Worm (Caenorhabditis elegans) whole organism, midembryonic: ENCODE data around the gene srxa-7.

Experiments
- cog-1 ChIP-seq: sonication (generic microtip); optimal IDR thresholded peaks from 2 replicates; lab custom pipeline; 2016; ENCODE audit warnings: missing genetic modification characterization, missing compliant biosample characterization
- flt-1 ChIP-seq: fragments of 200-800 bp; sonication (Bioruptor generic); IDR thresholded peaks from 2 replicates; pipeline ENCODE4 v1.3.6; 2022; ENCODE audit warnings: missing genetic modification characterization, missing compliant biosample characterization
- klf-2 ChIP-seq: fragments of 200-800 bp; sonication (Bioruptor generic); conservative IDR thresholded peaks from 2 replicates; pipeline ENCODE4 v1.3.6; 2022; ENCODE audit warnings: missing genetic modification reagents, missing genetic modification characterization, missing compliant biosample characterization
- med-1 ChIP-seq: sonication (generic microtip); optimal IDR thresholded peaks from 2 replicates; lab custom pipeline; 2017; ENCODE audit warnings: missing genetic modification characterization, mild to moderate bottlenecking, missing compliant biosample characterization, antibody characterized with exemption, missing genetic modification reagents; ENCODE audit not compliant: insufficient read depth
- ref-1 ChIP-seq: fragments of 200-800 bp; sonication (Bioruptor generic); conservative IDR thresholded peaks from 2 replicates; pipeline ENCODE4 v1.3.6; 2022; ENCODE audit warnings: missing genetic modification reagents, missing genetic modification characterization, missing compliant biosample characterization
- tab-1 ChIP-seq: fragments of 200-800 bp; sonication (Bioruptor generic); IDR thresholded peaks from 2 replicates; pipeline ENCODE4 v1.3.6; 2022; ENCODE audit warnings: missing genetic modification characterization, missing compliant biosample characterization
- ztf-23 ChIP-seq: fragments of 200-800 bp; sonication (Bioruptor generic); IDR thresholded peaks from 2 replicates; pipeline ENCODE4 v1.3.6; 2022; ENCODE audit warnings: missing genetic modification reagents, missing genetic modification characterization, missing compliant biosample characterization
- ztf-29 ChIP-seq: fragments of 200-800 bp; sonication (Bioruptor generic); IDR thresholded peaks from 2 replicates; pipeline ENCODE4 v1.3.6; 2022; ENCODE audit warnings: missing genetic modification reagents, missing genetic modification characterization, missing compliant biosample characterization

ce11 chrV:16317244-16317643 lies 9.9 kb downstream of the srxa-7 start, which contains the start of gene srh-180:
- TF ChIP-seq tab-1 (GFP tag; lab: Robert Waterston, UW) (no peak), flt-1 (GFP tag; lab: Robert Waterston, UW) (no peak), med-1 (GFP tag; lab: Kevin White, UChicago) (no peak), cog-1 (tag; lab: Kevin White, UChicago) (no peak), ztf-29 (GFP tag; lab: Robert Waterston, UW) (no peak), ztf-23 (GFP tag; lab: Robert Waterston, UW) (no peak), ref-1 (no peak), klf-2 (GFP tag; lab: Robert Waterston, UW) (no peak)
